Fruit fly (Drosophila melanogaster) whole organism, embryonic: Measurements from ENCODE around the gene CG8312.

Source experiments
- Ada2b ChIP-seq: fragments of 200-800 bp; sonication (Bioruptor generic); IDR thresholded peaks from 2 replicates; pipeline ENCODE4 v1.3.6; 2022; ENCODE audit warnings: missing biosample characterization, missing genetic modification characterization
- Aef1 ChIP-seq: fragments of 200-800 bp; sonication (Bioruptor generic); IDR thresholded peaks from 3 replicates; pipeline ENCODE4 v1.3.6; 2022; ENCODE audit warnings: missing biosample characterization, missing genetic modification characterization
- CG11085 ChIP-seq: fragments of 200-800 bp; sonication (Bioruptor generic); IDR thresholded peaks from 2 replicates; pipeline ENCODE4 v1.3.6; 2022; ENCODE audit warnings: missing biosample characterization, missing genetic modification characterization
- CG11456 ChIP-seq: fragments of 200-800 bp; sonication (Bioruptor generic); IDR thresholded peaks from 3 replicates; pipeline ENCODE4 v1.3.6; 2022; ENCODE audit warnings: missing biosample characterization, missing genetic modification characterization
- CG11504 ChIP-seq: fragments of 200-800 bp; sonication (Bioruptor generic); optimal IDR thresholded peaks from 3 replicates; lab custom pipeline; 2019; ENCODE audit warnings: missing biosample characterization, mild to moderate bottlenecking, missing genetic modification characterization, moderate library complexity
- CG12769 ChIP-seq: fragments of 200-800 bp; sonication (Bioruptor generic); optimal IDR thresholded peaks from 2 replicates; lab custom pipeline; 2019; ENCODE audit warnings: missing biosample characterization, mild to moderate bottlenecking, missing genetic modification characterization, moderate library complexity
- CG13624 ChIP-seq: fragments of 200-800 bp; sonication (Bioruptor generic); optimal IDR thresholded peaks from 2 replicates; lab custom pipeline; 2016; ENCODE audit warnings: missing biosample characterization, missing genetic modification characterization
- CG14965 ChIP-seq: fragments of 200-800 bp; sonication (Bioruptor generic); optimal IDR thresholded peaks from 2 replicates; lab custom pipeline; 2016; ENCODE audit warnings: missing biosample characterization, missing genetic modification characterization, borderline replicate concordance
- CG15514 ChIP-seq: fragments of 200-800 bp; sonication (Bioruptor generic); optimal IDR thresholded peaks from 3 replicates; lab custom pipeline; 2017; ENCODE audit warnings: missing biosample characterization, missing genetic modification characterization, mild to moderate bottlenecking, moderate library complexity, missing genetic modification reagents
- CG1602 ChIP-seq: fragments of 200-800 bp; sonication (Bioruptor generic); optimal IDR thresholded peaks from 3 replicates; lab custom pipeline; 2016; ENCODE audit warnings: missing biosample characterization, missing genetic modification characterization
- CG17829 ChIP-seq: fragments of 200-800 bp; optimal IDR thresholded peaks from 2 replicates; lab custom pipeline; 2019; ENCODE audit warnings: missing biosample characterization, mild to moderate bottlenecking, missing genetic modification characterization, moderate library complexity
- CG2199 ChIP-seq: fragments of 200-800 bp; sonication (Bioruptor generic); IDR thresholded peaks from 3 replicates; pipeline ENCODE4 v1.3.6; 2022; ENCODE audit warnings: missing biosample characterization, missing genetic modification characterization
- CG2678 ChIP-seq: fragments of 200-800 bp; sonication (Bioruptor generic); optimal IDR thresholded peaks from 3 replicates; lab custom pipeline; 2019; ENCODE audit warnings: missing biosample characterization, mild to moderate bottlenecking, missing genetic modification characterization, moderate library complexity
- CG2889 ChIP-seq: fragments of 200-800 bp; sonication (Bioruptor generic); IDR thresholded peaks from 3 replicates; pipeline ENCODE4 v1.3.6; 2022; ENCODE audit warnings: missing biosample characterization, missing genetic modification characterization
- CG30020 ChIP-seq: fragments of 200-800 bp; optimal IDR thresholded peaks from 2 replicates; lab custom pipeline; 2019; ENCODE audit warnings: missing biosample characterization, mild to moderate bottlenecking, missing genetic modification characterization, moderate library complexity
- CG30403 ChIP-seq: fragments of 200-800 bp; sonication (Bioruptor generic); optimal IDR thresholded peaks from 3 replicates; lab custom pipeline; 2016; ENCODE audit warnings: missing biosample characterization, missing genetic modification characterization
- CG32767 ChIP-seq: fragments of 200-800 bp; sonication (Bioruptor generic); IDR thresholded peaks from 2 replicates; pipeline ENCODE4 v1.3.6; 2022; ENCODE audit warnings: missing biosample characterization, missing genetic modification characterization
- CG32772 ChIP-seq: fragments of 200-800 bp; sonication (Bioruptor generic); IDR thresholded peaks from 2 replicates; pipeline ENCODE4 v1.3.6; 2022; ENCODE audit warnings: missing biosample characterization, missing genetic modification characterization
- CG42726 ChIP-seq: fragments of 200-800 bp; sonication (Bioruptor generic); IDR thresholded peaks from 2 replicates; pipeline ENCODE4 v1.3.6; 2022; ENCODE audit warnings: missing biosample characterization, missing genetic modification characterization; ENCODE audit not compliant: partially characterized antibody
- CG4424 ChIP-seq: fragments of 200-800 bp; sonication (Bioruptor generic); optimal IDR thresholded peaks from 3 replicates; lab custom pipeline; 2016; ENCODE audit warnings: missing biosample characterization, missing genetic modification characterization
- CG6254 ChIP-seq: fragments of 200-800 bp; sonication (Bioruptor generic); optimal IDR thresholded peaks from 3 replicates; lab custom pipeline; 2017; ENCODE audit warnings: mild to moderate bottlenecking, missing biosample characterization, missing genetic modification reagents, missing genetic modification characterization
- CG6272 ChIP-seq: fragments of 200-800 bp; sonication (Bioruptor generic); IDR thresholded peaks from 2 replicates; pipeline ENCODE4 v1.3.6; 2022; ENCODE audit warnings: missing biosample characterization, missing genetic modification characterization
- CG7786 ChIP-seq: fragments of 200-800 bp; sonication (Bioruptor generic); optimal IDR thresholded peaks from 2 replicates; lab custom pipeline; 2016; ENCODE audit warnings: missing biosample characterization, missing genetic modification characterization
- CG7987 ChIP-seq: fragments of 200-800 bp; sonication (Bioruptor generic); optimal IDR thresholded peaks from 2 replicates; lab custom pipeline; 2018; ENCODE audit warnings: missing biosample characterization, mild to moderate bottlenecking, missing genetic modification characterization, moderate library complexity
- CG8281 ChIP-seq: fragments of 200-800 bp; sonication (Bioruptor generic); optimal IDR thresholded peaks from 2 replicates; lab custom pipeline; 2018; ENCODE audit warnings: missing biosample characterization, mild to moderate bottlenecking, missing genetic modification characterization, moderate library complexity
- CG8290 ChIP-seq, 3 experiments: fragments of 200-800 bp; sonication (Bioruptor generic); optimal IDR thresholded peaks; 2 replicates each; lab custom pipeline; 2016 to 2019; ENCODE audit warnings: missing biosample characterization in 3 of 3, missing genetic modification characterization in 3 of 3, mild to moderate bottlenecking in 2 of 3, moderate library complexity in 1 of 3
- CG8359 ChIP-seq: fragments of 200-800 bp; sonication (Bioruptor generic); optimal IDR thresholded peaks from 2 replicates; lab custom pipeline; 2017; ENCODE audit warnings: missing biosample characterization, mild to moderate bottlenecking, missing genetic modification characterization, borderline replicate concordance
- CG9609 ChIP-seq: fragments of 200-800 bp; sonication (Bioruptor generic); optimal IDR thresholded peaks from 3 replicates; lab custom pipeline; 2016; ENCODE audit warnings: missing biosample characterization, missing genetic modification characterization
- Dek ChIP-seq: fragments of 200-800 bp; sonication (Bioruptor generic); optimal IDR thresholded peaks from 3 replicates; lab custom pipeline; 2019; ENCODE audit warnings: missing biosample characterization, mild to moderate bottlenecking, missing genetic modification characterization, moderate library complexity
- Doc2 ChIP-seq: fragments of 200-800 bp; sonication (Bioruptor generic); IDR thresholded peaks from 2 replicates; pipeline ENCODE4 v1.3.6; 2022; ENCODE audit warnings: missing biosample characterization, missing genetic modification characterization
- Drgx ChIP-seq: fragments of 200-800 bp; sonication (Bioruptor generic); IDR thresholded peaks from 2 replicates; pipeline ENCODE4 v1.3.6; 2022; ENCODE audit warnings: missing biosample characterization, missing genetic modification characterization
- Hey ChIP-seq: fragments of 200-800 bp; sonication (Bioruptor generic); optimal IDR thresholded peaks from 3 replicates; lab custom pipeline; 2018; ENCODE audit warnings: missing biosample characterization, mild to moderate bottlenecking, missing genetic modification characterization
- HmgD ChIP-seq: fragments of 200-800 bp; sonication (Bioruptor generic); optimal IDR thresholded peaks from 3 replicates; lab custom pipeline; 2016; ENCODE audit warnings: missing biosample characterization, missing genetic modification characterization
- Lpt ChIP-seq: fragments of >200 bp; optimal IDR thresholded peaks from 2 replicates; lab custom pipeline; 2018; ENCODE audit warnings: missing biosample characterization, missing genetic modification characterization
- Oli ChIP-seq: fragments of 200-800 bp; sonication (Bioruptor generic); optimal IDR thresholded peaks from 2 replicates; lab custom pipeline; 2018; ENCODE audit warnings: missing biosample characterization, mild to moderate bottlenecking, missing genetic modification characterization, moderate library complexity
- Sox100B ChIP-seq: fragments of 200-800 bp; sonication (Bioruptor generic); optimal IDR thresholded peaks from 3 replicates; lab custom pipeline; 2018; ENCODE audit warnings: missing biosample characterization, mild to moderate bottlenecking, missing genetic modification characterization
- btn ChIP-seq: fragments of 200-800 bp; sonication (Bioruptor generic); optimal IDR thresholded peaks from 2 replicates; lab custom pipeline; 2016; ENCODE audit warnings: missing biosample characterization, missing genetic modification characterization
- dpn ChIP-seq, 2 experiments: fragments of 200-800 bp; sonication (Bioruptor generic); optimal IDR thresholded peaks; 3 replicates each; lab custom pipeline; 2016; ENCODE audit warnings: missing biosample characterization in 2 of 2, missing genetic modification characterization in 2 of 2
- ewg ChIP-seq: fragments of 200-800 bp; sonication (Bioruptor generic); optimal IDR thresholded peaks from 3 replicates; lab custom pipeline; 2017; ENCODE audit warnings: mild to moderate bottlenecking, missing biosample characterization, missing genetic modification reagents, missing genetic modification characterization
- fu2 ChIP-seq: fragments of 200-800 bp; sonication (Bioruptor generic); optimal IDR thresholded peaks from 2 replicates; lab custom pipeline; 2016; ENCODE audit warnings: missing biosample characterization, missing genetic modification characterization
- gsb-n ChIP-seq: fragments of 200-800 bp; sonication (Bioruptor generic); optimal IDR thresholded peaks from 3 replicates; lab custom pipeline; 2018; ENCODE audit warnings: missing biosample characterization, mild to moderate bottlenecking, missing genetic modification characterization
- gt ChIP-seq: fragments of 200-800 bp; sonication (Bioruptor generic); IDR thresholded peaks from 2 replicates; pipeline ENCODE4 v1.3.6; 2022; ENCODE audit warnings: missing biosample characterization, missing genetic modification characterization
- kay ChIP-seq: fragments of 200-800 bp; sonication (Bioruptor generic); optimal IDR thresholded peaks from 2 replicates; lab custom pipeline; 2016; ENCODE audit warnings: missing biosample characterization, missing genetic modification characterization
- lab ChIP-seq: fragments of 200-800 bp; sonication (Bioruptor generic); optimal IDR thresholded peaks from 3 replicates; lab custom pipeline; 2017; ENCODE audit warnings: missing biosample characterization, missing genetic modification characterization, mild to moderate bottlenecking, moderate library complexity, missing genetic modification reagents
- row ChIP-seq: fragments of 200-800 bp; sonication (Bioruptor generic); IDR thresholded peaks from 3 replicates; pipeline ENCODE4 v1.3.6; 2022; ENCODE audit warnings: missing biosample characterization, missing genetic modification characterization
- seq ChIP-seq: fragments of 200-800 bp; sonication (Bioruptor generic); IDR thresholded peaks from 2 replicates; pipeline ENCODE4 v1.3.6; 2022; ENCODE audit warnings: missing biosample characterization, missing genetic modification characterization
- sug ChIP-seq: fragments of 200-800 bp; optimal IDR thresholded peaks from 2 replicates; lab custom pipeline; 2019; ENCODE audit warnings: missing biosample characterization, mild to moderate bottlenecking, missing genetic modification characterization, moderate library complexity
- vnd ChIP-seq: fragments of 200-800 bp; sonication (Bioruptor generic); IDR thresholded peaks from 3 replicates; pipeline ENCODE4 v1.3.6; 2022; ENCODE audit warnings: missing biosample characterization, missing genetic modification characterization; ENCODE audit not compliant: partially characterized antibody
- wek ChIP-seq: fragments of 200-800 bp; sonication (Bioruptor generic); optimal IDR thresholded peaks from 3 replicates; lab custom pipeline; 2018; ENCODE audit warnings: missing biosample characterization, mild to moderate bottlenecking, missing genetic modification characterization, moderate library complexity

The CG8312 gene

dm6 chr3R:9563240-9563992 lies 27.7 kb upstream of the CG8312 start, which contains the start of the genes CG9393 and Vps45 (continued):
- TF ChIP-seq CG4424 (GFP tag; lab: Kevin White, UChicago) = peak; percentile 66
- TF ChIP-seq CG2199 = no peak
- no peak for TF ChIP-seq wek (GFP tag; lab: Kevin White, UChicago)
- TF ChIP-seq HmgD (GFP tag; lab: Kevin White, UChicago) = peak; percentile 44
- TF ChIP-seq CG11504 (tag; lab: Kevin White, UChicago) = no peak
- TF ChIP-seq fu2 (GFP tag; lab: Kevin White, UChicago) = peak; percentile 71
- no peak for TF ChIP-seq CG8281
- no peak for TF ChIP-seq Lpt (GFP tag; lab: Kevin White, UChicago)
- peak; percentile 20 for TF ChIP-seq kay (GFP tag; lab: Kevin White, UChicago)
- no peak for TF ChIP-seq gt (GFP tag; lab: Robert Waterston, UW)
- TF ChIP-seq seq (GFP tag; lab: Robert Waterston, UW) = no peak
- peak; percentile 62 for TF ChIP-seq CG1602 (GFP tag; lab: Kevin White, UChicago)
- TF ChIP-seq CG6254 = no peak
- peak; percentile 75 for TF ChIP-seq CG17829 (tag; lab: Kevin White, UChicago)
- TF ChIP-seq vnd (GFP tag; lab: Robert Waterston, UW) = peak; percentile 95
- TF ChIP-seq lab (GFP tag; lab: Kevin White, UChicago) = no peak
- TF ChIP-seq CG8359 (GFP tag; lab: Kevin White, UChicago) = no peak
- TF ChIP-seq Sox100B (GFP tag; lab: Kevin White, UChicago) = no peak
- peak; percentile 77 for TF ChIP-seq dpn (GFP tag; optimal IDR thresholded peaks at IDR 0.05; lab: Kevin White, UChicago)
- TF ChIP-seq CG42726 (GFP tag; lab: Robert Waterston, UW) = peak; percentile 82
- TF ChIP-seq Oli = peak; percentile 27
- no peak for TF ChIP-seq Drgx (GFP tag; lab: Robert Waterston, UW)
- TF ChIP-seq Hey (tag; lab: Kevin White, UChicago) = no peak
- TF ChIP-seq CG15514 (GFP tag; lab: Kevin White, UChicago) = peak; percentile 67
- TF ChIP-seq CG8290 (GFP tag; optimal IDR thresholded peaks at IDR 0.05; lab: Kevin White, UChicago) = peak; percentile 47
- TF ChIP-seq CG8290 (tag; optimal IDR thresholded peaks at IDR 0.05; lab: Kevin White, UChicago) = no peak
- 0 out of 3 replicates have a peak, but pooled peaks have one; percentile 4 for TF ChIP-seq CG2889
- no peak for TF ChIP-seq CG14965 (GFP tag; lab: Kevin White, UChicago)
- peak; percentile 15; the same call in 1 of the 2 replicates for TF ChIP-seq Ada2b (GFP tag; lab: Robert Waterston, UW)
- peak; percentile 77 for TF ChIP-seq CG30403
- peak; percentile 27; the same call in 1 of the 3 replicates for TF ChIP-seq Aef1
- TF ChIP-seq gsb-n (tag; lab: Kevin White, UChicago) = no peak
- peak; percentile 62 for TF ChIP-seq CG13624 (GFP tag; lab: Kevin White, UChicago)
- no peak for TF ChIP-seq Doc2 (GFP tag; lab: Robert Waterston, UW)
- TF ChIP-seq CG9609 (GFP tag; lab: Kevin White, UChicago) = peak; percentile 32
- TF ChIP-seq CG7786 (GFP tag; lab: Kevin White, UChicago) = peak; percentile 57
- TF ChIP-seq CG12769 = no peak
- TF ChIP-seq btn (GFP tag; lab: Kevin White, UChicago) = no peak
- peak; percentile 65 for TF ChIP-seq CG32772 (GFP tag; lab: Robert Waterston, UW)
- TF ChIP-seq CG30020 = peak; percentile 68
- TF ChIP-seq CG11085 (GFP tag; lab: Robert Waterston, UW) = peak; percentile 49; the same call in 1 of the 2 replicates
- TF ChIP-seq row = peak; percentile 89
- peak; percentile 38 for TF ChIP-seq ewg (GFP tag; lab: Kevin White, UChicago)
- peak; percentile 83 for TF ChIP-seq sug (tag; lab: Kevin White, UChicago)
- TF ChIP-seq CG6272 (GFP tag; lab: Robert Waterston, UW) = peak; percentile 70; the same call in 1 of the 2 replicates
- no peak for TF ChIP-seq CG2678
- no peak for TF ChIP-seq CG32767 (GFP tag; lab: Robert Waterston, UW)
- no peak for TF ChIP-seq CG11456 (GFP tag; lab: Robert Waterston, UW)
- TF ChIP-seq CG7987 = no peak
- TF ChIP-seq Dek (tag; lab: Kevin White, UChicago) = peak; percentile 58
